Worm (Caenorhabditis elegans): ENCODE measurements around the gene str-67.
A peak's percentile ranks its signal among the peaks of the same experiment; 100 is the strongest.

str-67 gene

DNA sequence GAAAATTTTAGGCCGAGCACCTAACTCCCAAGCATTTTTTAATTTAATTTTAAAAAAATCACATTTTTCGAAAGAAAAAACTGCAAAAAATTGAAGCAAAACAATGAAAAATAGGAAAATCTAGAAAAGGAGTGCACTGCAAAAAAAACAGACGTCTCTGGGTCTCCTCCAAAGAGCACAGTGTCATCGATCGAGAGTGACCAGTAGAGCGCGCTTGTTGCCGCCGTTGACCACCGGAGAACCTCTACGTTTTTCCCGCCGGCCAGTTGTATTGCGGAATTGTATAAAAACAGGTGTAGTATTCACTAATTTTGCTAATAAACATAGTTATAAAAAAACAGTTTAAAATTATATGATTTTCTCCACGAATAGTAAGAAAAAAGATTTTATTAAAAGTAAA is 15.1 kb downstream of the str-67 start:
- TF ChIP-seq unc-39 (tag; optimal IDR thresholded peaks at IDR 0.05), result no peak
- TF ChIP-seq nfya-1 (tag; optimal IDR thresholded peaks at IDR 0.05; ENCODE audit: insufficient read depth), result peak; percentile 49
- TF ChIP-seq hmg-11 (tag; optimal IDR thresholded peaks at IDR 0.05), result peak; percentile 66
- no peak for TF ChIP-seq elt-1 (tag; optimal IDR thresholded peaks at IDR 0.05)
- peak; percentile 45 for TF ChIP-seq lin-15B (tag; optimal IDR thresholded peaks at IDR 0.05)
- TF ChIP-seq lin-39 (tag; optimal IDR thresholded peaks at IDR 0.05), result peak; percentile 47
- peak; percentile 0 for TF ChIP-seq snpc-4 (tag; optimal IDR thresholded peaks at IDR 0.05)

DNA sequence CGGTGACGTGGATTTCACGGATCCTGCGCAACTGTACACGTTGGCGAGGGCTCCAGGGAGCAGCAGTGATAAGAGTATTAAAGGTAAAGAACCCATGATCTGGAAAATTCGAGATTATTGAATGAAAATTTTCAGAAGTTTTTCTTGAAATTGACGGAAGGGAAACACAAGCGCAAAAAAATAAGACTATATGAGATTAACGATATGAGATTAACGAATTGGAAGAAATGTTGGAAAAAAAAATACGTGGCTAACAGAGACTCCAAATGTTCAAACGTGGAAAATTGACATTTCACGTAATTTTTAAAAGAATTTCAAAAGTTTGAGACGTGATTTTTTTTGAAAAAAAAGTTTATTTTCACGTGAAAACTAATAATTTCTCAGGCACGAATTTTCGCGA is 15.9 kb downstream of the str-67 start, which contains the start of gene nra-4:
Gene nra-4 (minus strand): TSS at position 101 of the 400 bp plus-strand sequence.
- no peak for TF ChIP-seq ama-1 (optimal IDR thresholded peaks at IDR 0.05)
- TF ChIP-seq ztf-4 (tag; optimal IDR thresholded peaks at IDR 0.05), result no peak
- no peak for TF ChIP-seq nhr-23 (tag; optimal IDR thresholded peaks at IDR 0.05)
- no peak for TF ChIP-seq unc-39 (tag; optimal IDR thresholded peaks at IDR 0.05)
- TF ChIP-seq lin-39 (tag; optimal IDR thresholded peaks at IDR 0.05), result no peak
- no peak for TF ChIP-seq pqm-1 (tag; optimal IDR thresholded peaks at IDR 0.05)
- TF ChIP-seq fkh-2 (tag; optimal IDR thresholded peaks at IDR 0.05), result no peak
- no peak for TF ChIP-seq mdl-1 (tag; optimal IDR thresholded peaks at IDR 0.05)
- TF ChIP-seq pha-4 (tag; optimal IDR thresholded peaks at IDR 0.05), result no peak
- no peak for TF ChIP-seq nhr-12 (tag; optimal IDR thresholded peaks at IDR 0.05)
- TF ChIP-seq hmg-11 (tag; optimal IDR thresholded peaks at IDR 0.05), result no peak
- TF ChIP-seq zag-1 (tag; optimal IDR thresholded peaks at IDR 0.05), result no peak
- TF ChIP-seq jun-1 (tag; optimal IDR thresholded peaks at IDR 0.05), result no peak
- no peak for TF ChIP-seq fos-1 (tag; optimal IDR thresholded peaks at IDR 0.05)
- no peak for TF ChIP-seq nhr-237 (tag; optimal IDR thresholded peaks at IDR 0.05)
- no peak for TF ChIP-seq aly-2 (tag; optimal IDR thresholded peaks at IDR 0.05)

DNA sequence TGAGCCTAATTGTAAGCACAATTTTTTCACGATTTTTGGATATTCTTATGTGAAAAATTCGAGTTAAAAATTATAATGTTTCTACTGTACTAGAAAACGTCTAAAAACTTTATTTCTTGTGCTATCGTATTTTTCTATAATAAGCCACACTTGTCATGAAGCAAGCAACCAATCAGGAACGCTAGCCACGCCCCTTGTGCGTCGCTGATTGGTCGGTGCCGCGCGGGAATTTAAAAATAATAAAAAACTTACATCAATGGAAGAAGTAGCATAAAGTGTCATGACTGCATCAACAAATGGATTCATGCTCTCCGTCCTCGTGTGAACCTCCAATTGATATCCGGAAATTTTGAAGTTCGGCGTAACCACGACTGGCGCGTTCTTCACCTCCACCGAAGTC is 17.1 kb downstream of the str-67 start:
- TF ChIP-seq nfya-1 (tag; optimal IDR thresholded peaks at IDR 0.05; ENCODE audit: insufficient read depth) (peak; percentile 73), elt-1 (tag; optimal IDR thresholded peaks at IDR 0.05) (no peak)

DNA sequence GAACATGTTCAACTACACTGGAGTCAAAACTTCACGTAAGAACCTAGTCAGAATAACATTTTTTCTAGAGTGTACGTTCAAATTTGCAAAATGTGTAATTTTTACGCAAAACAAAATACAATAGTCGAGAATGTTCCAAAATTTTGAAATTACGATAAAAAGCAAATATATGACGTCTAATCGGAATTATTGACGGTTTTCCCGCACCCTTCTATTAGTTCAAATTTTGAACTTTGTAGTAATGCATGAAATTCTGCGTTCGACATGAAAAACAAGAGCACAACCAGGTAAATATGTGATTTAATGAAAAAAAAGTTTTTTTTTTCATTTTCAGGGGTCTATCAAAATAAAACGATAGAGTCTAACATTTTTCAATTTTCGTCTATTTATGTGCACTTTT is 26.3 kb downstream of the str-67 start:
- TF ChIP-seq egl-27 (tag; optimal IDR thresholded peaks at IDR 0.05) (no peak), jun-1 (tag; optimal IDR thresholded peaks at IDR 0.05) (no peak), ZK546.5 (tag; optimal IDR thresholded peaks at IDR 0.05) (no peak), ztf-11 (tag; optimal IDR thresholded peaks at IDR 0.05) (no peak), mml-1 (tag; optimal IDR thresholded peaks at IDR 0.05) (no peak), nhr-23 (tag; optimal IDR thresholded peaks at IDR 0.05) (no peak), sea-2 (GFP tag; optimal IDR thresholded peaks at IDR 0.05) (no peak)

DNA sequence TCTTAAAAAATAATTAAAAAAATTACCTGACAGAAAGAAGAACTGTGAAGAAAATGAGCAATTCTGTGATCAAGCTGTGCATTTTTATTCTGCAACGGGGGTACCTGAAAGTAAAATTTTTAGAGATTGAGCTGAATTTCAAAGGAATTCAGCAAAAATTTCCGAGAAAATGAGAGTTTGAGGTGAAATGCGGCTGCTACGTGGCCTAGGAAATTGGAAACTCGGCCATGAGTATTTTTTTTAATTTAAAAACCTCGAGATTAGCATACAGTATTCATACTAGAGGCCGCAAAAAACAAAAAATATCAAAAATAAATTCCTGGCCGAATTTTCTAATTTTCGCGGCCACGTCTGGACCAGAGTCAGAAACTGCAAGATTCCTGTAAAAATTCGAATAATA is 31.1 kb downstream of the str-67 start, which contains the start of gene flp-34:
Gene flp-34 (minus strand): TSS at position 101 of the 400 bp plus-strand sequence.
- no peak for TF ChIP-seq nhr-25 (tag; optimal IDR thresholded peaks at IDR 0.05)
- no peak for TF ChIP-seq fkh-2 (tag; optimal IDR thresholded peaks at IDR 0.05)
- no peak for TF ChIP-seq unc-62 (GFP tag; optimal IDR thresholded peaks at IDR 0.05)
- no peak for TF ChIP-seq ama-1 (optimal IDR thresholded peaks at IDR 0.05)
- TF ChIP-seq eor-1 (tag; optimal IDR thresholded peaks at IDR 0.05), result no peak
- TF ChIP-seq nhr-76 (tag; optimal IDR thresholded peaks at IDR 0.05), result no peak
- TF ChIP-seq nhr-28 (tag; optimal IDR thresholded peaks at IDR 0.05), result no peak
- TF ChIP-seq egl-5 (tag; optimal IDR thresholded peaks at IDR 0.05), result no peak
- TF ChIP-seq lin-15B (tag; optimal IDR thresholded peaks at IDR 0.05), result no peak
- no peak for TF ChIP-seq fkh-10 (GFP tag; optimal IDR thresholded peaks at IDR 0.05)
- TF ChIP-seq nhr-12 (tag; optimal IDR thresholded peaks at IDR 0.05), result no peak
- no peak for TF ChIP-seq snpc-4 (tag; optimal IDR thresholded peaks at IDR 0.05)
- TF ChIP-seq ZK546.5 (tag; optimal IDR thresholded peaks at IDR 0.05), result no peak

DNA sequence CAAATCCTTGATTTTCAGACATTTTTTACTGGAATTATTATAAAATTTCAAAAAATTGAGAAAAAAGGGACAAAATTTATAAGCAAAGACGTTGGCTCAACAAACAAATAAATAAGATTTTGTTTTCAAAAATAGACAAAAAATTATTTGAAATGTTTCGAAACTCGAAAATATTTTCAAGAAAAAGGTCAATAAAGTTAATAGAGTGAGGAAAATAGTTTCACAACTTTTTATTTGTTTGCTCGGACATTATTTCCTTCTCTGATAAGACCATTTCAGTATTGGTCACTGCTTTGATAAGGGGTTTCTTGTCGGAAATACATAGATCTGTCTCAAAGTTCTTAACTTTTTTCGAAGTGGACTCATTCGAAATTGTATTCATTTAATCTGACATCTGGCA is 37.3 kb downstream of the str-67 start, which contains the start of gene R09A1.3:
Gene R09A1.3 (minus strand): TSS at position 31 of the 400 bp plus-strand sequence.
- peak; percentile 33 for TF ChIP-seq pha-4 (tag; optimal IDR thresholded peaks at IDR 0.05)
- no peak for TF ChIP-seq lin-15B (tag; optimal IDR thresholded peaks at IDR 0.05)
- TF ChIP-seq elt-2 (tag; optimal IDR thresholded peaks at IDR 0.05), result peak; percentile 24
